Fruit fly (Drosophila melanogaster): Measurements from ENCODE around the gene twy.
A peak's percentile ranks its signal among the peaks of the same experiment; 100 is the strongest.

twy gene

DNA sequence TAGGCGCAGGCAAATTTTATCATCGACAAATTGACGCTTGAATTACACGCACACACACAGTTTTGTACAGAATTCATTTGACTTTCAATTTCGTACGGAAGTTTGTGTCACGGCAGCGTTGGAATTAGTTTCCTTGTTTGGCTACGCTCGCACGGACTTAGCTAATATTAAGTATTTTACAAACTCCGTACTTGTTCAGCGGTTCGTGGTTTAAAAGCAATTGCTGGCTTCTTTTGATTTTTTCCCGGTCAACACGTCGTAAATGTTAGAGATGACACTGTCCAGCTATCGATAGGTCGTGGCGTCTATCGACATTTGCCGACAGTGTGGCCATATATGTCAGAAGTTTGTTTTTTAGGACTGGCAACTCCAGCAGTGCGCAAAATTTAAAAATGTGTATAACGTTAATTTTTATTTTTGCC is 40.2 kb upstream of the twy start, which contains the start of gene CycA (continued):
- no peak for TF ChIP-seq Sox100B (GFP tag; optimal IDR thresholded peaks at IDR 0.05)
- TF ChIP-seq CG18476 (GFP tag; optimal IDR thresholded peaks at IDR 0.05), result no peak
- peak; percentile 23 for TF ChIP-seq Dad (GFP tag; optimal IDR thresholded peaks at IDR 0.05)
- no peak for TF ChIP-seq Asciz (GFP tag; optimal IDR thresholded peaks at IDR 0.05)
- no peak for TF ChIP-seq repo (GFP tag; optimal IDR thresholded peaks at IDR 0.05)
- no peak for TF ChIP-seq unpg (GFP tag; optimal IDR thresholded peaks at IDR 0.05)
- no peak for TF ChIP-seq pho (GFP tag; optimal IDR thresholded peaks at IDR 0.05)
- peak; percentile 44; the same call in 1 of the 3 replicates for TF ChIP-seq ken (GFP tag; IDR thresholded peaks at IDR 0.05)
- no peak for TF ChIP-seq dimm (GFP tag; IDR thresholded peaks at IDR 0.05)
- no peak for TF ChIP-seq Dip3 (GFP tag; optimal IDR thresholded peaks at IDR 0.05)
- TF ChIP-seq MESR4 (GFP tag; optimal IDR thresholded peaks at IDR 0.05), result peak; percentile 64
- no peak for TF ChIP-seq Hmx (GFP tag; optimal IDR thresholded peaks at IDR 0.05)
- no peak for TF ChIP-seq CG3838 (GFP tag; optimal IDR thresholded peaks at IDR 0.05)
- TF ChIP-seq CG12071 (GFP tag; optimal IDR thresholded peaks at IDR 0.05), result no peak
- TF ChIP-seq Deaf1 (tag; optimal IDR thresholded peaks at IDR 0.05), result peak; percentile 23
- TF ChIP-seq aop (GFP tag; IDR thresholded peaks at IDR 0.05), result no peak
- no peak for TF ChIP-seq CG9817 (tag; optimal IDR thresholded peaks at IDR 0.05)
- TF ChIP-seq dmrt11E (tag; optimal IDR thresholded peaks at IDR 0.05), result no peak
- TF ChIP-seq CG4282 (GFP tag; optimal IDR thresholded peaks at IDR 0.05), result peak; percentile 26
- TF ChIP-seq Trl (optimal IDR thresholded peaks at IDR 0.05), result no peak
- peak; percentile 7 for TF ChIP-seq Trl (GFP tag; optimal IDR thresholded peaks at IDR 0.05)
- no peak for TF ChIP-seq wor (GFP tag; IDR thresholded peaks at IDR 0.05)
- TF ChIP-seq Scr (GFP tag; IDR thresholded peaks at IDR 0.05; ENCODE audit: partially characterized antibody), result peak; percentile 84
- TF ChIP-seq ase (GFP tag; IDR thresholded peaks at IDR 0.05), result no peak
- TF ChIP-seq HmgD (GFP tag; optimal IDR thresholded peaks at IDR 0.05), result peak; percentile 10
- no peak for TF ChIP-seq ttk (GFP tag; IDR thresholded peaks at IDR 0.05)
- no peak for TF ChIP-seq CG6254 (GFP tag; optimal IDR thresholded peaks at IDR 0.05)
- no peak for TF ChIP-seq psq (GFP tag; optimal IDR thresholded peaks at IDR 0.05)
- no peak for TF ChIP-seq disco-r (GFP tag; optimal IDR thresholded peaks at IDR 0.05)
- peak in 1 of 2 experiments; percentile 0 for TF ChIP-seq dpn (GFP tag; optimal IDR thresholded peaks at IDR 0.05)
- TF ChIP-seq scrt (GFP tag; optimal IDR thresholded peaks at IDR 0.05), result no peak
- no peak for TF ChIP-seq Drgx (GFP tag; IDR thresholded peaks at IDR 0.05)
- no peak for TF ChIP-seq Bdp1 (GFP tag; optimal IDR thresholded peaks at IDR 0.05)
- TF ChIP-seq CG14860 (GFP tag; IDR thresholded peaks at IDR 0.05; ENCODE audit: partially characterized antibody), result peak; percentile 68
- TF ChIP-seq Mrtf (GFP tag; IDR thresholded peaks at IDR 0.05), result no peak
- peak; percentile 29 for TF ChIP-seq CG4617 (GFP tag; optimal IDR thresholded peaks at IDR 0.05; ENCODE audit: borderline replicate concordance)
- TF ChIP-seq Doc3 (GFP tag; IDR thresholded peaks at IDR 0.05; ENCODE audit: partially characterized antibody), result peak; percentile 67
- no peak for TF ChIP-seq Neu2 (GFP tag; optimal IDR thresholded peaks at IDR 0.05; ENCODE audit: borderline replicate concordance)
- TF ChIP-seq CG17186 (GFP tag; optimal IDR thresholded peaks at IDR 0.05), result peak; percentile 73
- TF ChIP-seq CG9727 (GFP tag; optimal IDR thresholded peaks at IDR 0.05), result peak; percentile 4
- peak; percentile 49 for TF ChIP-seq CG33213 (GFP tag; optimal IDR thresholded peaks at IDR 0.05)
- TF ChIP-seq CG10959 (GFP tag; IDR thresholded peaks at IDR 0.05), result no peak
- peak; percentile 55 for TF ChIP-seq gro (GFP tag; optimal IDR thresholded peaks at IDR 0.05)
- no peak for TF ChIP-seq dmrt99B (tag; optimal IDR thresholded peaks at IDR 0.05)
- TF ChIP-seq Ets65A (GFP tag), result peak; percentile 83
- no peak for TF ChIP-seq gce (GFP tag; IDR thresholded peaks at IDR 0.05)
- TF ChIP-seq odd (GFP tag; optimal IDR thresholded peaks at IDR 0.05), result no peak
- no peak for TF ChIP-seq z (GFP tag; IDR thresholded peaks at IDR 0.05)
- TF ChIP-seq Eip74EF (GFP tag; optimal IDR thresholded peaks at IDR 0.05), result no peak
- TF ChIP-seq pan (optimal IDR thresholded peaks at IDR 0.05), result no peak
- TF ChIP-seq pan (GFP tag; optimal IDR thresholded peaks at IDR 0.05 in 1 of 2, IDR thresholded peaks at IDR 0.05 in 1 of 2), result no peak
- peak; percentile 82 for TF ChIP-seq tna (GFP tag; IDR thresholded peaks at IDR 0.05; ENCODE audit: partially characterized antibody)
